Worm (Caenorhabditis elegans): ENCODE results near the gene srw-113.

DNA sequence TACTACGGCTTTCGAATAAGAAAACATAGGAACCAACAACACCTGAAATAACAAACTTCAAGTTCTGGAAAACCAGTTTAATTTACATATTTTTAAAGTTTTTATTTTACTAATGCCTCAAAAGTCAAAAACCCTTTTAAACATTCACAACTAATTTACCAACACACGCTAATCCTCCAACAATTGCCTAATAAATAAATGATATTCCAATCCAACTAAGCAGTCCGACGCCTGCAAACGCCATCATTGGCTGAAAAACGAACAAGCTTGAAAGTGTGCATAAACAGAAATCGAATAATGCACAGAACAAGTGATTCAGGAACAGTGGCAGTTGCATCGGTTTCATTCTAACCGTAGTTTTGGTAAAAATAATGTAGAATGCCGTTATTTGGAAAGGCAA, 34.8 kb downstream of the srw-113 start:
- TF ChIP-seq skn-1 (tag; optimal IDR thresholded peaks at IDR 0.05) (no peak), lin-39 (tag; optimal IDR thresholded peaks at IDR 0.05) (no peak), set-16 (GFP tag; IDR thresholded peaks at IDR 0.05) (no peak), php-3 (GFP tag; IDR thresholded peaks at IDR 0.05) (no peak), unc-39 (tag; optimal IDR thresholded peaks at IDR 0.05) (no peak), fos-1 (tag; optimal IDR thresholded peaks at IDR 0.05) (no peak), unc-62 (GFP tag; optimal IDR thresholded peaks at IDR 0.05 in 1 of 2) (peak in 1 of 2 experiments; percentile 95), unc-62 (tag; optimal IDR thresholded peaks at IDR 0.05) (no peak)
